Worm (Caenorhabditis elegans): ENCODE data around the gene F22E12.1.

ce11 chrV:10496733-10497132, 39.6 kb upstream of the F22E12.1 start, which contains the start of gene C35A5.4:
- no peak for TF ChIP-seq ama-1 (optimal IDR thresholded peaks at IDR 0.05)
- no peak for TF ChIP-seq hmbx-1 (tag; optimal IDR thresholded peaks at IDR 0.05)
- TF ChIP-seq hmg-4 (GFP tag; optimal IDR thresholded peaks at IDR 0.05), result no peak
- no peak for TF ChIP-seq scrt-1 (GFP tag; IDR thresholded peaks at IDR 0.05)
- TF ChIP-seq tbx-37 (GFP tag; conservative IDR thresholded peaks at IDR 0.05), result no peak
- no peak for TF ChIP-seq tbx-11 (GFP tag; IDR thresholded peaks at IDR 0.05)
- TF ChIP-seq tra-4 (tag; optimal IDR thresholded peaks at IDR 0.05), result no peak
- TF ChIP-seq ets-7 (tag; optimal IDR thresholded peaks at IDR 0.05), result no peak
- TF ChIP-seq B0310.2 (tag; optimal IDR thresholded peaks at IDR 0.05), result no peak
- TF ChIP-seq pes-1 (GFP tag; IDR thresholded peaks at IDR 0.05), result no peak
- TF ChIP-seq ceh-36 (tag; optimal IDR thresholded peaks at IDR 0.05), result no peak

All from whole organism, early embryonic.